Worm (Caenorhabditis elegans) whole organism, early embryonic: ENCODE data around the gene F12A10.1.

Source experiments
- B0310.2 ChIP-seq: sonication (generic microtip); optimal IDR thresholded peaks from 2 replicates; lab custom pipeline; 2016; ENCODE audit warnings: mild to moderate bottlenecking, missing genetic modification characterization, missing compliant biosample characterization
- F13C5.2 ChIP-seq: sonication (generic microtip); optimal IDR thresholded peaks from 2 replicates; lab custom pipeline; 2017; ENCODE audit warnings: mild to moderate bottlenecking, missing genetic modification characterization, inconsistent platforms, missing compliant biosample characterization
- aly-1 ChIP-seq: sonication (generic microtip); optimal IDR thresholded peaks from 2 replicates; lab custom pipeline; 2016; ENCODE audit warnings: missing genetic modification characterization, missing compliant biosample characterization
- ama-1 ChIP-seq: fragments of 150-350 bp; optimal IDR thresholded peaks from 2 replicates; lab custom pipeline; 2014
- ceh-13 ChIP-seq: fragments of 200-800 bp; sonication (Bioruptor generic); optimal IDR thresholded peaks from 2 replicates; lab custom pipeline; 2018; ENCODE audit warnings: mild to moderate bottlenecking, missing genetic modification characterization, missing compliant biosample characterization
- ceh-36 ChIP-seq: sonication (generic microtip); optimal IDR thresholded peaks from 2 replicates; lab custom pipeline; 2016; ENCODE audit warnings: missing genetic modification characterization, inconsistent platforms, missing compliant biosample characterization
- ets-7 ChIP-seq: sonication (generic microtip); optimal IDR thresholded peaks from 2 replicates; lab custom pipeline; 2016; ENCODE audit warnings: missing genotype, missing genetic modification characterization, missing compliant biosample characterization
- flt-1 ChIP-seq: fragments of 200-800 bp; sonication (Bioruptor generic); IDR thresholded peaks from 2 replicates; pipeline ENCODE4 v1.3.6; 2022; ENCODE audit warnings: missing genetic modification characterization, missing compliant biosample characterization
- hmbx-1 ChIP-seq: sonication (generic microtip); optimal IDR thresholded peaks from 2 replicates; lab custom pipeline; 2016; ENCODE audit warnings: mild to moderate bottlenecking, missing genetic modification characterization, missing compliant biosample characterization
- hmg-4 ChIP-seq: fragments of 200-800 bp; sonication (Bioruptor generic); optimal IDR thresholded peaks from 2 replicates; lab custom pipeline; 2018; ENCODE audit warnings: mild to moderate bottlenecking, missing genetic modification characterization, missing compliant biosample characterization
- hnd-1 ChIP-seq: sonication (generic microtip); optimal IDR thresholded peaks from 2 replicates; lab custom pipeline; 2016; ENCODE audit warnings: missing genetic modification characterization, missing compliant biosample characterization
- pes-1 ChIP-seq: fragments of 200-800 bp; sonication (Bioruptor generic); IDR thresholded peaks from 2 replicates; pipeline ENCODE4 v1.3.6; 2022; ENCODE audit warnings: missing genetic modification reagents, missing genetic modification characterization, missing compliant biosample characterization
- scrt-1 ChIP-seq: fragments of 200-800 bp; sonication (Bioruptor generic); IDR thresholded peaks from 2 replicates; pipeline ENCODE4 v1.3.6; 2022; ENCODE audit warnings: missing genetic modification characterization, missing compliant biosample characterization
- sea-1 ChIP-seq: fragments of 200-800 bp; sonication (Bioruptor generic); conservative IDR thresholded peaks from 2 replicates; pipeline ENCODE4 v1.3.6; 2022; ENCODE audit warnings: missing genetic modification characterization, missing compliant biosample characterization
- tbx-11 ChIP-seq: fragments of 200-800 bp; sonication (Bioruptor generic); IDR thresholded peaks from 2 replicates; pipeline ENCODE4 v1.3.6; 2022; ENCODE audit warnings: missing genetic modification characterization, missing compliant biosample characterization
- tbx-37 ChIP-seq: fragments of 200-800 bp; sonication (Bioruptor generic); conservative IDR thresholded peaks from 2 replicates; pipeline ENCODE4 v1.3.6; 2022; ENCODE audit warnings: missing genetic modification reagents, missing genetic modification characterization, missing compliant biosample characterization
- tra-4 ChIP-seq: sonication (generic microtip); optimal IDR thresholded peaks from 2 replicates; lab custom pipeline; 2017; ENCODE audit warnings: missing genetic modification characterization, missing compliant biosample characterization

F12A10.1 gene

DNA sequence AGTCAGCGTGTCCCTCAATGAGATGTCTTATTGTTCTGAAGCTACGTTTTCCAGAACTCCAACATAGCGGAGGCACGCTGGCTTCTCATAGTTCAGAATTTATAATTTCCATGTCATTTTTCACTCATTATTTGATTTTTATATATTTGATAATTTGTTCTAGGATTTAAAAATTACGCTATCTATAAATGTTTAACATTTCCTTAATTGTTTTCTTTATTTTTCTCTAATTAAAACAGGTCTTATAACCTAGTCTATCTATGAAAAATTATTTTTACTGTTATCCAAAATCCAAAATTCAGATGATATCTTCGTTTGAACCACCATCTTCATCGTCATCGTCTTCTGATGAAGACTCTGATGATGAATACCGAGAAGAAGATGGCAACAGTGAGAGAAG is 18.0 kb upstream of the F12A10.1 start, which contains the start of gene F56D1.1:
Gene F56D1.1 (plus strand): TSS at position 301 of the 400 bp plus-strand sequence.
- TF ChIP-seq hnd-1 (no peak), B0310.2 (no peak), tra-4 (tag; lab: Kevin White, UChicago) (no peak), tbx-37 (GFP tag; lab: Robert Waterston, UW) (no peak), pes-1 (GFP tag; lab: Robert Waterston, UW) (no peak), hmbx-1 (no peak), scrt-1 (GFP tag; lab: Robert Waterston, UW) (no peak), sea-1 (no peak), F13C5.2 (tag; lab: Kevin White, UChicago) (no peak), tbx-11 (GFP tag; lab: Robert Waterston, UW) (no peak), flt-1 (GFP tag; lab: Robert Waterston, UW) (no peak), aly-1 (tag; lab: Kevin White, UChicago) (no peak), ama-1 (lab: Kevin White, UChicago) (no peak), ceh-36 (tag; lab: Kevin White, UChicago) (no peak), ceh-13 (no peak), hmg-4 (no peak), ets-7 (tag; lab: Kevin White, UChicago) (no peak)

DNA sequence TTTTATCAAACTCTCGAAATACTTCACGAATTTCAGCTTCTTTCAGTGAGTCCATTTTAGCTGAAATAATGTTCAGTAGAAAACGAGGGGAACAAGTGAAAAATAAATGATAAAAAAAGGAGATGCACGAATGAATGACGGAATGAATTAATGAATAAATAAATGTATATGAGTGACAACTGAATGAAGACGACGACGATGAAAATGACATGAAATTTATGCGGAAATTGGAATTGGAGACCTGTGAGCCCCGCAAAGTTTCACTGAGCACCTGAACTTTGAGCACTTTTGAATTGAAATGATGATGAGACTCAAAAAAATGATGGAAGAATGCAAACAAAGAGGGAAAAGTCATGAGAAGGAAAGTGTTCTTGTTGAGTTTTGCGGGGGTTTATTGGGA is 14.4 kb upstream of the F12A10.1 start, which contains the start of gene cal-8:
Gene cal-8 (minus strand): TSS at position 60 of the 400 bp plus-strand sequence.
- no peak for TF ChIP-seq tbx-11 (GFP tag; lab: Robert Waterston, UW)
- no peak for TF ChIP-seq hnd-1
- no peak for TF ChIP-seq scrt-1 (GFP tag; lab: Robert Waterston, UW)
- TF ChIP-seq ets-7 (tag; lab: Kevin White, UChicago), result no peak

DNA sequence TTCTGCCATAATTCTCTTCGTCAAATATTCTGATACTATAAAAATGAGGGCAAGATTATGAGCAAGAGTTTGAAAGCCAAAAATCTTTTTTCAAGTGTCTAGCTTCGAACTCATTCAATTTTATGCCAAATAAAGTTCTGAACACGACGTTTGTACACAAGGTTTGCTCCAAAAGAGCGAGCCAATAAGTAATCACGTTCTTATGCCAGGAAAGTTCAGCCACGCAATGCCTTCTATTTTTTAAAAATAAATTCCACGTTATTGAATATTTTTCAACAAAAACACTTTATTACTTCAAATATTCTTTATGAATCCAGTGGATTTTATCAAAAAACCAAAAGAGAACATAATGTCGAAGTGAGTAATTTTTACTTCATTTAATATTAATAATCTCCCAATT is 8.5 kb upstream of the F12A10.1 start, which contains the start of gene nep-5:
Gene nep-5 (plus strand): TSS at position 301 of the 400 bp plus-strand sequence.
- TF ChIP-seq tbx-37 (GFP tag; lab: Robert Waterston, UW) (no peak), sea-1 (no peak), hmg-4 (no peak), ceh-36 (tag; lab: Kevin White, UChicago) (no peak), flt-1 (GFP tag; lab: Robert Waterston, UW) (no peak), tbx-11 (GFP tag; lab: Robert Waterston, UW) (no peak), scrt-1 (GFP tag; lab: Robert Waterston, UW) (no peak), ets-7 (tag; lab: Kevin White, UChicago) (no peak), hnd-1 (no peak), ama-1 (lab: Kevin White, UChicago) (no peak)

DNA sequence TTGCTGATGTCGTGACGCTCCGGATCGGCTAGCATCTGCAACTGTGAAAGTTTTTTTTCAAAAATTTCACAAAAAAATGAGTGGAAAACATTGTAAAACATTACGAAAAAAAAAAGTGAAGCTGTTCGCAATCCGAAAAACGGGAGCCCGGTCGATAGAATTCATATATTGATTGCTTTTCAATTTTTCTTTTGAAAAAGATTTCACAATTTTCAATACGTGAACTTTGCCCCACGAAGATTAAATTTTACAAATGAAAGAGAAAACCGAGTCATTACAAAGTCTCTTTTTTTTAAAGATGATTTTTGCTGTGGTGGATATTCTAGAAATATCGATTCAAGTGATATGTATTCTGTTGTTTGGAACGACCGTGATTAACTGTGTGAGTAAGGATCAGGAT is 1.9 kb upstream of the F12A10.1 start, which contains the start of gene F12A10.6:
Gene F12A10.6 (minus strand): TSS at position 101 of the 400 bp plus-strand sequence.
- TF ChIP-seq ceh-36 (tag; lab: Kevin White, UChicago) (no peak), hnd-1 (no peak), tbx-11 (GFP tag; lab: Robert Waterston, UW) (no peak), scrt-1 (GFP tag; lab: Robert Waterston, UW) (no peak), tra-4 (tag; lab: Kevin White, UChicago) (no peak), sea-1 (no peak), ceh-13 (no peak), hmbx-1 (no peak), tbx-37 (GFP tag; lab: Robert Waterston, UW) (no peak), hmg-4 (no peak), aly-1 (tag; lab: Kevin White, UChicago) (no peak)

DNA sequence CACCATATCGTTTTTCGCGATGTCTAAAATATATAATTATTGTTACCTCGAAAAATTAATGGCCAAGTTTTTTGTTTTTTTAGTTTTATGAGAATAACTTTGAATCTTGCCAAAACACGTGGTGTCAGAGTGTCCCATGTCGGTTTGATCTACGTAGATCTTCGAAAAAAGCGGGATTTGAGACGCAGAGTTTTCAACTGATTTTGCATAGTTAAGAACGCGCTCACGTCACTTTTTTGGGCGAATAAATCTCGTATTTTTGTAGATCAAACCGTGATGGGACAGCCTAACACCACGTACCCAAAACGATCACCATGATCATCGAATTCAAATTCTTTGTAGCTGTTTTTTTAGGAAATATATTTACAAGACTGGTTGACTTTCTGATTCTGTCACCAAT is 1.2 kb downstream of the F12A10.1 start:
- TF ChIP-seq scrt-1 (GFP tag; lab: Robert Waterston, UW) (no peak), sea-1 (no peak), F13C5.2 (tag; lab: Kevin White, UChicago) (no peak)

DNA sequence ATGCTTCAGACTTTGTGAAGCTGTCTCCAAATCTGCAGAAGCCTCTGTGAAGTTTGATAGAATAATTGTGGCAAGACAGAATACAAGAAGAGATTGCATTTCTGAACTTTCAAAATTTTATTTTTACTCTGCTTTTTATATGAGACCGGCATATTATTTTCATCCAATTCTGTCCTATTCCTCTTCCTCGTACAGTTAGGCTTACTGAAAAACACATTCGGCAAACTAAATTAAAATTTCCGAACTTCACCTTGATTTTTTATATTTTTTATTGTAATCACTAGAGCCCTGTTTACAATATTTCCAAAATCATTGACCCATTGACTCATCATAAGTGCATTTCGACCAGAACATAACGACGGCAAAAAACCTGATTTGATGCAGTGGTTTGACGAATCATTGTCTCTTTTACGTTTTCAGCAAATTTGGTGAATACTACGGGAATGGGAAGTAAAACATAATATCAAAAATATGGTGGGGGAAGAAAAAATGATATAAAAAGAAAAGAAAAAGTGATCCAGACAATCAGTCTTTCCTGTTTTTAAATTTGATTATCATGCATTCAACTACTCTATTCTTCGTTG is 1.9 kb downstream of the F12A10.1 start, which contains the start of the genes suex-1 and F12A10.9:
Gene suex-1 (minus strand): TSS at position 101 of the 584 bp plus-strand sequence.
Gene F12A10.9 (plus strand): TSS at position 534 of the 584 bp plus-strand sequence.
- TF ChIP-seq B0310.2, result no peak

DNA sequence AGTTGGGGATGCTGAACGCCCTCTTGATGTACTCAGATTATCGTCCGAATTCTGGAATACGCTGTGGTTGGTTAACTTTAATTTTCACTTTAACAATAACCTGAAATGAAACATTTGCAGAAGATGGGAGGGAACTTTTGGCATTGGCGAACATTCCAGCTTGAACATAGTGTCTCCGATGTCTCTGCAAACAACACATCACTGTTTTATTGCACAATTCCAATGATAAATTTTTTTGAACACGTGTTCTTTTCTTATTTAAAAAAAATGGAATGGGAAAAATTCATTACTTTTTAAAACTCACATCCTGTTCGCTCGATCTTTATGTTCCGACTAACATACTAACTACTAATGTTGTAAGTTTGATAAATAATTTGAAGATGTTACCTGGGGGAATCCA is 4.1 kb downstream of the F12A10.1 start, which contains the start of gene fzy-1:
Gene fzy-1 (plus strand): TSS at position 301 of the 400 bp plus-strand sequence.
- TF ChIP-seq flt-1 (GFP tag; lab: Robert Waterston, UW) (no peak), ceh-36 (tag; lab: Kevin White, UChicago) (no peak), tbx-37 (GFP tag; lab: Robert Waterston, UW) (no peak), tra-4 (tag; lab: Kevin White, UChicago) (no peak), tbx-11 (GFP tag; lab: Robert Waterston, UW) (no peak), pes-1 (GFP tag; lab: Robert Waterston, UW) (no peak), scrt-1 (GFP tag; lab: Robert Waterston, UW) (no peak), ets-7 (tag; lab: Kevin White, UChicago) (no peak), hmbx-1 (no peak), sea-1 (no peak), hmg-4 (no peak), aly-1 (tag; lab: Kevin White, UChicago) (no peak), B0310.2 (no peak), ama-1 (lab: Kevin White, UChicago) (no peak), ceh-13 (no peak)

DNA sequence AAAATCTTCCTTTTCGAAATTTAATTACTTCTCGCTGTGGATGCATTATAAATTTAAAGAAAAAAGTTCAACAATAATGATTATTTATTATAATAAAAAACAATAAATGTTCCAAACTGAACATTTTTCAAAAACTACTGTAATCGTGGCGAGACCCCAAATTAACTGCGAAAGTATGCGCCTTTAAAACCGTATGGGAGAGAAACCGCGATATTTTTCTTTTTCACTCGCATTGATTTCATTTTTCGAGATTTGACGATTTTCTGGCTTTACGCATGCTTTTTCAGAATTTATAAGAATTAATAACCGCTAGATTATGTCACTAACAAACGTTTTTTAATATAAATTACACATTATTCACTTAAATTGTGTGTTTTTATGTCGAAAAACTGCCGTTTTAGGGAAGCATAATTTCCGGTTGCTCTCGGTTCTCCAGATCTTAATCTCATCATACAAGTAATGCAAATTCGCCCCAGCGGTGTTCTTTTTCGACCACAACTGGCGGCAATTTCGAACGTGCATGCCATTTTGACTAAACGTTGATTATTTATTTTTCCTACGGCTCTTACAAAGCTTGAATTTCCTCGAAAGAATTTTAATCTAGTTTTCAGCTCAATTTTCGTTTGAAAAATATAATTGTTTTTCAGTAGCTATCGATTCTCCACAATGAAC is 4.8 kb downstream of the F12A10.1 start, which contains the start of gene F12A10.8:
Gene F12A10.8 (minus strand): TSS at position 79 of the 672 bp plus-strand sequence.
- TF ChIP-seq scrt-1 (GFP tag; lab: Robert Waterston, UW), result no peak
